Worm (Caenorhabditis elegans) whole organism, late embryonic: ENCODE data around the gene mdt-27.

Experiments
- ceh-30 ChIP-seq: fragments of 150-350 bp; optimal IDR thresholded peaks from 2 replicates; lab custom pipeline; 2014; ENCODE audit warnings: missing biosample characterization, missing genetic modification characterization
- dve-1 ChIP-seq: sonication (generic microtip); optimal IDR thresholded peaks from 2 replicates; lab custom pipeline; 2017; ENCODE audit warnings: antibody characterized with exemption, mild to moderate bottlenecking, missing genetic modification characterization, missing compliant biosample characterization

- TF ChIP-seq dve-1 (tag; lab: Kevin White, UChicago) (no peak), ceh-30 (tag; lab: Kevin White, UChicago) (no peak)
Observed at ce11 chrV:9257467-9257866, 44.0 kb upstream of the mdt-27 start, which contains the start of gene F07C3.16.
